Worm (Caenorhabditis elegans) whole organism, young adult: ENCODE measurements around the gene C05D11.13.

Experiments used
- B0261.1 ChIP-seq: sonication (generic microtip); optimal IDR thresholded peaks from 2 replicates; lab custom pipeline; 2016; ENCODE audit warnings: mild to moderate bottlenecking, missing genetic modification characterization, moderate library complexity, missing compliant biosample characterization
- C06A6.2 ChIP-seq: fragments of 200-800 bp; sonication (Bioruptor generic); conservative IDR thresholded peaks from 2 replicates; pipeline ENCODE4 v1.3.6; 2022; ENCODE audit warnings: missing genetic modification characterization, missing compliant biosample characterization
- C17E4.6 ChIP-seq: fragments of 200-800 bp; sonication (Bioruptor generic); IDR thresholded peaks from 2 replicates; pipeline ENCODE4 v1.3.6; 2022; ENCODE audit warnings: missing genetic modification reagents, missing genetic modification characterization, missing compliant biosample characterization
- D2030.7 ChIP-seq: fragments of 200-800 bp; sonication (Bioruptor generic); IDR thresholded peaks from 2 replicates; pipeline ENCODE4 v1.3.6; 2022; ENCODE audit warnings: missing genetic modification reagents, missing genetic modification characterization, missing compliant biosample characterization
- F10E7.11 ChIP-seq: sonication (generic microtip); optimal IDR thresholded peaks from 2 replicates; lab custom pipeline; 2017; ENCODE audit warnings: mild to moderate bottlenecking, missing genetic modification characterization, moderate library complexity, missing compliant biosample characterization
- F23B12.7 ChIP-seq: sonication (generic microtip); optimal IDR thresholded peaks from 2 replicates; lab custom pipeline; 2017; ENCODE audit warnings: missing genetic modification characterization, mild to moderate bottlenecking, missing compliant biosample characterization, antibody characterized with exemption, moderate library complexity; ENCODE audit not compliant: insufficient read depth
- F33H1.4 ChIP-seq: fragments of 200-800 bp; sonication (Bioruptor generic); IDR thresholded peaks from 2 replicates; pipeline ENCODE4 v1.3.6; 2022; ENCODE audit warnings: missing genetic modification reagents, missing genetic modification characterization, missing compliant biosample characterization
- F49E8.2 ChIP-seq: sonication (generic microtip); optimal IDR thresholded peaks from 3 replicates; lab custom pipeline; 2017; ENCODE audit warnings: missing genetic modification characterization, mild to moderate bottlenecking, missing compliant biosample characterization, antibody characterized with exemption, moderate library complexity; ENCODE audit not compliant: insufficient read depth
- F52B5.7 ChIP-seq: sonication (generic microtip); optimal IDR thresholded peaks from 2 replicates; lab custom pipeline; 2016; ENCODE audit warnings: mild to moderate bottlenecking, missing genetic modification characterization, missing compliant biosample characterization
- F57A8.1 ChIP-seq: fragments of 200-800 bp; sonication (Bioruptor generic); optimal IDR thresholded peaks from 2 replicates; lab custom pipeline; 2018; ENCODE audit warnings: mild to moderate bottlenecking, missing genetic modification characterization, moderate library complexity, missing compliant biosample characterization
- K11D2.4 ChIP-seq: fragments of 200-800 bp; sonication (Bioruptor generic); IDR thresholded peaks from 2 replicates; pipeline ENCODE4 v1.3.6; 2022; ENCODE audit warnings: missing genetic modification reagents, missing genetic modification characterization, missing compliant biosample characterization
- T26A5.8 ChIP-seq: sonication (generic microtip); optimal IDR thresholded peaks from 2 replicates; lab custom pipeline; 2016; ENCODE audit warnings: missing genetic modification characterization, missing compliant biosample characterization
- Y53F4B.3 ChIP-seq: fragments of 200-800 bp; sonication (Bioruptor generic); IDR thresholded peaks from 2 replicates; pipeline ENCODE4 v1.3.6; 2022; ENCODE audit warnings: missing genetic modification reagents, missing genetic modification characterization, missing compliant biosample characterization
- Y53G8AR.9 ChIP-seq: fragments of 200-800 bp; sonication (Bioruptor generic); conservative IDR thresholded peaks from 2 replicates; pipeline ENCODE4 v1.3.6; 2022; ENCODE audit warnings: missing genetic modification reagents, missing genetic modification characterization, missing compliant biosample characterization
- Y56A3A.18 ChIP-seq: fragments of 200-800 bp; sonication (Bioruptor generic); IDR thresholded peaks from 2 replicates; pipeline ENCODE4 v1.3.6; 2022; ENCODE audit warnings: missing genetic modification reagents, missing genetic modification characterization, missing compliant biosample characterization
- ZK185.1 ChIP-seq: sonication (generic microtip); optimal IDR thresholded peaks from 2 replicates; lab custom pipeline; 2016; ENCODE audit warnings: mild to moderate bottlenecking, missing genetic modification characterization, missing compliant biosample characterization; ENCODE audit not compliant: poor library complexity, severe bottlenecking
- ama-1 ChIP-seq, 3 experiments: fragments of 150-350 bp in 1 of 3; sonication (generic microtip) in 2 of 3; optimal IDR thresholded peaks; 2 replicates each; lab custom pipeline; 2014 to 2018; ENCODE audit warnings: missing biosample characterization in 2 of 3, missing genetic modification characterization in 2 of 3, missing genetic modification reagents in 2 of 3
- aptf-3 ChIP-seq: fragments of 200-800 bp; sonication (Bioruptor generic); IDR thresholded peaks from 2 replicates; pipeline ENCODE4 v1.3.6; 2022; ENCODE audit warnings: missing genetic modification characterization, missing compliant biosample characterization
- athp-1 ChIP-seq: sonication (generic microtip); optimal IDR thresholded peaks from 2 replicates; lab custom pipeline; 2017; ENCODE audit warnings: mild to moderate bottlenecking, missing genetic modification characterization, missing compliant biosample characterization
- attf-5 ChIP-seq: fragments of 200-800 bp; sonication (Bioruptor generic); optimal IDR thresholded peaks from 2 replicates; lab custom pipeline; 2018; ENCODE audit warnings: mild to moderate bottlenecking, missing genetic modification characterization, missing compliant biosample characterization
- cebp-1 ChIP-seq, 2 experiments: fragments of 200-800 bp in 1 of 2; sonication (Bioruptor generic) in 1 of 2; sonication (generic microtip) in 1 of 2; IDR thresholded peaks in 1 of 2; optimal IDR thresholded peaks in 1 of 2; 2 replicates each; pipeline versions ENCODE4 v1.3.6 to Lab custom; 2017 to 2022; ENCODE audit warnings: missing compliant biosample characterization in 2 of 2, missing genetic modification characterization in 2 of 2, mild to moderate bottlenecking in 1 of 2, missing genetic modification reagents in 1 of 2, moderate library complexity in 1 of 2
- cebp-2 ChIP-seq: fragments of 200-800 bp; sonication (Bioruptor generic); IDR thresholded peaks from 2 replicates; pipeline ENCODE4 v1.3.6; 2022; ENCODE audit warnings: missing genetic modification characterization, missing compliant biosample characterization
- ceh-100 ChIP-seq: fragments of 200-800 bp; sonication (Bioruptor generic); IDR thresholded peaks from 2 replicates; pipeline ENCODE4 v1.3.6; 2022; ENCODE audit warnings: missing genetic modification reagents, missing genetic modification characterization, missing compliant biosample characterization
- ceh-58 ChIP-seq: fragments of 200-800 bp; sonication (Bioruptor generic); IDR thresholded peaks from 2 replicates; pipeline ENCODE4 v1.3.6; 2022; ENCODE audit warnings: missing genetic modification characterization, missing compliant biosample characterization
- chd-7 ChIP-seq: sonication (generic microtip); optimal IDR thresholded peaks from 2 replicates; lab custom pipeline; 2016; ENCODE audit warnings: mild to moderate bottlenecking, missing genetic modification characterization, moderate library complexity, missing compliant biosample characterization
- dpff-1 ChIP-seq: sonication (generic microtip); optimal IDR thresholded peaks from 2 replicates; lab custom pipeline; 2017; ENCODE audit warnings: mild to moderate bottlenecking, missing genetic modification characterization, missing compliant biosample characterization
- dpl-1 ChIP-seq: fragments of 150-350 bp; optimal IDR thresholded peaks from 2 replicates; lab custom pipeline; 2014; ENCODE audit warnings: missing biosample characterization, missing genetic modification reagents, missing genetic modification characterization
- egrh-3 ChIP-seq: fragments of 200-800 bp; sonication (Bioruptor generic); IDR thresholded peaks from 2 replicates; pipeline ENCODE4 v1.3.6; 2022; ENCODE audit warnings: missing genetic modification reagents, missing genetic modification characterization, missing compliant biosample characterization
- him-1 ChIP-seq: sonication (generic microtip); optimal IDR thresholded peaks from 2 replicates; lab custom pipeline; 2016; ENCODE audit warnings: missing genotype, missing genetic modification reagents, missing genetic modification characterization, missing compliant biosample characterization
- hlh-12 ChIP-seq: sonication (generic microtip); optimal IDR thresholded peaks from 2 replicates; lab custom pipeline; 2016; ENCODE audit warnings: missing genetic modification characterization, missing compliant biosample characterization
- hmg-1.2 ChIP-seq: fragments of 200-800 bp; sonication (Bioruptor generic); IDR thresholded peaks from 2 replicates; pipeline ENCODE4 v1.3.6; 2022; ENCODE audit warnings: missing genetic modification reagents, missing genetic modification characterization, missing compliant biosample characterization
- lin-35 ChIP-seq, 3 experiments: fragments of 150-350 bp in 2 of 3; sonication (generic microtip) in 1 of 3; optimal IDR thresholded peaks; 2 replicates each; lab custom pipeline; 2014 to 2018; ENCODE audit warnings: missing biosample characterization in 3 of 3, missing genetic modification characterization in 3 of 3, missing genetic modification reagents in 3 of 3
- lsl-1 ChIP-seq: fragments of 200-800 bp; sonication (Bioruptor generic); optimal IDR thresholded peaks from 2 replicates; lab custom pipeline; 2018; ENCODE audit warnings: mild to moderate bottlenecking, missing genetic modification characterization, moderate library complexity, missing compliant biosample characterization
- madf-6 ChIP-seq: fragments of 200-800 bp; sonication (Bioruptor generic); IDR thresholded peaks from 2 replicates; pipeline ENCODE4 v1.3.6; 2022; ENCODE audit warnings: missing genetic modification reagents, missing genetic modification characterization, missing compliant biosample characterization
- mel-28 ChIP-seq: sonication (generic microtip); optimal IDR thresholded peaks from 2 replicates; lab custom pipeline; 2016; ENCODE audit warnings: borderline replicate concordance, mild to moderate bottlenecking, missing genetic modification characterization, missing compliant biosample characterization
- nhr-179 ChIP-seq: sonication (generic microtip); optimal IDR thresholded peaks from 2 replicates; lab custom pipeline; 2016; ENCODE audit warnings: mild to moderate bottlenecking, missing genetic modification characterization, missing compliant biosample characterization
- pha-4 ChIP-seq: fragments of 150-350 bp; sonication (generic microtip); optimal IDR thresholded peaks from 2 replicates; lab custom pipeline; 2014; ENCODE audit warnings: missing biosample characterization, missing genetic modification reagents, missing genetic modification characterization
- sea-2 ChIP-seq: fragments of 200-800 bp; sonication (Bioruptor generic); IDR thresholded peaks from 2 replicates; pipeline ENCODE4 v1.3.6; 2022; ENCODE audit warnings: missing genetic modification characterization, missing compliant biosample characterization
- snpc-4 ChIP-seq, 5 experiments: fragments of 150-350 bp in 1 of 5; sonication (generic microtip) in 4 of 5; optimal IDR thresholded peaks; 2 replicates each; lab custom pipeline; 2014 to 2018; ENCODE audit warnings: missing genetic modification characterization in 5 of 5, missing biosample characterization in 3 of 5, antibody characterized with exemption in 2 of 5, mild to moderate bottlenecking in 2 of 5, missing compliant biosample characterization in 2 of 5, missing genotype in 2 of 5, moderate library complexity in 2 of 5, missing genetic modification reagents in 1 of 5
- somi-1 ChIP-seq: fragments of 200-800 bp; sonication (Bioruptor generic); optimal IDR thresholded peaks from 2 replicates; lab custom pipeline; 2018; ENCODE audit warnings: mild to moderate bottlenecking, missing genetic modification characterization, missing compliant biosample characterization
- tbp1 ChIP-seq: fragments of 200-800 bp; sonication (Bioruptor generic); optimal IDR thresholded peaks from 2 replicates; lab custom pipeline; 2018; ENCODE audit warnings: mild to moderate bottlenecking, missing genetic modification characterization, missing compliant biosample characterization
- ztf-18 ChIP-seq: sonication (generic microtip); optimal IDR thresholded peaks from 2 replicates; lab custom pipeline; 2016; ENCODE audit warnings: missing genotype, mild to moderate bottlenecking, missing genetic modification characterization, missing compliant biosample characterization
- ztf-28 ChIP-seq: fragments of 200-800 bp; sonication (Bioruptor generic); IDR thresholded peaks from 2 replicates; pipeline ENCODE4 v1.3.6; 2022; ENCODE audit warnings: missing genetic modification reagents, missing genetic modification characterization, missing compliant biosample characterization

C05D11.13 gene

DNA sequence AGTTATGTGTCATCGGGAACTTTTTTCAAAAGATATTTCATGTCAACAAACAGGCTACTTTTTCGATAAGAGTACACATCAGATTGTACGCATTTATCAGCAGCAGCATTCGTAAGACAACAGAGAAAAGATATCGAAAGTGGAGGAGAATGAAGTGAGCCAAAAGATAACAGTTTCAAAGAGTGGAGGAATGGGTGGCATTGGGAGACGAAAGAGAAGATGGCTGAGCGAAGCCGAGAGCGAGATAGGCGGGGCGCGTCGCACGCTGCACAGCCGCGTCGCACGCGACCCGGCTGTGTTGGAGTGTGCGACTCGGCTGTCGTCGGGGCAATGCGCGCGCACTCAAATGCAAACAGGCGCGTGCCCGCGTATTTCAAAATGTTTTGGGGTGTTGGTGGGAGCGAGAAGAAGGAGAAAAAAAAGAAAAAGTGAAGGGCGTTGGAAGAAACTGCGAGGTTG is 19.8 kb upstream of the C05D11.13 start (continued):
- peak; percentile 86 for TF ChIP-seq C06A6.2
- TF ChIP-seq K11D2.4 (GFP tag; lab: Robert Waterston, UW), result peak; percentile 86
- peak; percentile 88 for TF ChIP-seq C17E4.6 (GFP tag; lab: Robert Waterston, UW)
- peak; percentile 88 for TF ChIP-seq Y53G8AR.9 (GFP tag; lab: Robert Waterston, UW)
- TF ChIP-seq tbp1 (GFP tag; lab: Kevin White, UChicago), result peak; percentile 70
- peak; percentile 97 for TF ChIP-seq egrh-3 (GFP tag; lab: Robert Waterston, UW)
- peak; percentile 18 for TF ChIP-seq ama-1 (optimal IDR thresholded peaks at IDR 0.05; lab: Kevin White, UChicago)
- TF ChIP-seq ama-1 (GFP tag; optimal IDR thresholded peaks at IDR 0.05; lab: Kevin White, UChicago), result peak in 1 of 2 experiments; percentile 8
- TF ChIP-seq ceh-100 (GFP tag; lab: Robert Waterston, UW), result peak; percentile 72
- peak; percentile 78 for TF ChIP-seq ztf-18 (tag; lab: Kevin White, UChicago)
- peak; percentile 30 for TF ChIP-seq ZK185.1 (tag; lab: Kevin White, UChicago)
- TF ChIP-seq sea-2 (GFP tag; lab: Robert Waterston, UW), result no peak
- peak in 1 of 3 experiments; percentile 79 for TF ChIP-seq lin-35 (GFP tag; optimal IDR thresholded peaks at IDR 0.05; lab: Kevin White, UChicago)
- peak; percentile 94 for TF ChIP-seq cebp-1 (GFP tag; IDR thresholded peaks at IDR 0.05; lab: Robert Waterston, UW)
- peak; percentile 97 for TF ChIP-seq cebp-1 (tag; optimal IDR thresholded peaks at IDR 0.05; lab: Kevin White, UChicago)
- TF ChIP-seq F57A8.1 (GFP tag; lab: Kevin White, UChicago), result no peak
- TF ChIP-seq hmg-1.2 (GFP tag; lab: Robert Waterston, UW), result peak; percentile 66
- peak; percentile 14 for TF ChIP-seq B0261.1 (tag; lab: Kevin White, UChicago)
- TF ChIP-seq lsl-1 (GFP tag; lab: Kevin White, UChicago), result peak; percentile 66
- peak; percentile 82 for TF ChIP-seq T26A5.8 (tag; lab: Kevin White, UChicago)
- TF ChIP-seq ztf-28 (GFP tag; lab: Robert Waterston, UW), result 0 out of 2 replicates have a peak, but pooled peaks have one; percentile 66
- peak; percentile 92 for TF ChIP-seq madf-6 (GFP tag; lab: Robert Waterston, UW)
- TF ChIP-seq chd-7 (tag; lab: Kevin White, UChicago), result peak; percentile 94
- TF ChIP-seq him-1 (tag; lab: Kevin White, UChicago), result no peak
- no peak for TF ChIP-seq hlh-12
- peak; percentile 74 for TF ChIP-seq D2030.7 (GFP tag; lab: Robert Waterston, UW)
- peak; percentile 79 for TF ChIP-seq F52B5.7 (tag; lab: Kevin White, UChicago)
- peak; percentile 23 for TF ChIP-seq pha-4
- peak; percentile 20 for TF ChIP-seq mel-28 (tag; lab: Kevin White, UChicago)
- no peak for TF ChIP-seq F10E7.11 (tag; lab: Kevin White, UChicago)
- TF ChIP-seq dpl-1, result peak; percentile 61
- TF ChIP-seq attf-5 (GFP tag; lab: Kevin White, UChicago), result peak; percentile 95
- TF ChIP-seq athp-1, result peak; percentile 80
- no peak for TF ChIP-seq dpff-1 (tag; lab: Kevin White, UChicago)
- TF ChIP-seq F23B12.7 (tag; lab: Kevin White, UChicago), result no peak
- TF ChIP-seq F33H1.4 (GFP tag; lab: Robert Waterston, UW), result peak; percentile 77
- TF ChIP-seq snpc-4 (GFP tag; optimal IDR thresholded peaks at IDR 0.05; lab: Kevin White, UChicago), result no peak
- TF ChIP-seq snpc-4 (tag; optimal IDR thresholded peaks at IDR 0.05; lab: Kevin White, UChicago), result peak in 3 of 4 experiments; percentile 66 to 69 (median 67)
- TF ChIP-seq Y53F4B.3, result no peak; the same call in 1 of the 2 replicates
- 0 out of 2 replicates have a peak, but pooled peaks have one; percentile 78 for TF ChIP-seq cebp-2 (GFP tag; lab: Robert Waterston, UW)
- 0 out of 2 replicates have a peak, but pooled peaks have one; percentile 16 for TF ChIP-seq ceh-58
- no peak for TF ChIP-seq Y56A3A.18 (GFP tag; lab: Robert Waterston, UW)
- TF ChIP-seq F49E8.2 (tag; lab: Kevin White, UChicago), result no peak
- peak; percentile 70; the same call in 1 of the 2 replicates for TF ChIP-seq aptf-3 (GFP tag; lab: Robert Waterston, UW)
- TF ChIP-seq nhr-179 (tag; lab: Kevin White, UChicago), result no peak
- TF ChIP-seq somi-1 (GFP tag; lab: Kevin White, UChicago), result peak; percentile 77
